Worm (Caenorhabditis elegans) whole organism, late embryonic: Measurements from ENCODE around the gene lgc-11.

Source experiments
- ama-1 ChIP-seq: fragments of 150-350 bp; optimal IDR thresholded peaks from 2 replicates; lab custom pipeline; 2014
- fax-1 ChIP-seq: sonication (generic microtip); optimal IDR thresholded peaks from 2 replicates; lab custom pipeline; 2016; ENCODE audit warnings: missing genotype, missing genetic modification characterization, missing compliant biosample characterization
- hlh-30 ChIP-seq: sonication (generic microtip); optimal IDR thresholded peaks from 2 replicates; lab custom pipeline; 2017; ENCODE audit warnings: antibody characterized with exemption, missing genetic modification characterization, missing compliant biosample characterization; ENCODE audit not compliant: insufficient read depth

- TF ChIP-seq ama-1 (lab: Kevin White, UChicago) (no peak), hlh-30 (tag; lab: Kevin White, UChicago) (no peak), fax-1 (tag; lab: Kevin White, UChicago) (no peak)
These were observed at the start of gene lgc-11 for ce11 chrX:7506533-7506932.
